Fruit fly (Drosophila melanogaster): Measurements from ENCODE around the gene Grip.
A peak's percentile ranks its signal among the peaks of the same experiment; 100 is the strongest.

Grip gene

DNA sequence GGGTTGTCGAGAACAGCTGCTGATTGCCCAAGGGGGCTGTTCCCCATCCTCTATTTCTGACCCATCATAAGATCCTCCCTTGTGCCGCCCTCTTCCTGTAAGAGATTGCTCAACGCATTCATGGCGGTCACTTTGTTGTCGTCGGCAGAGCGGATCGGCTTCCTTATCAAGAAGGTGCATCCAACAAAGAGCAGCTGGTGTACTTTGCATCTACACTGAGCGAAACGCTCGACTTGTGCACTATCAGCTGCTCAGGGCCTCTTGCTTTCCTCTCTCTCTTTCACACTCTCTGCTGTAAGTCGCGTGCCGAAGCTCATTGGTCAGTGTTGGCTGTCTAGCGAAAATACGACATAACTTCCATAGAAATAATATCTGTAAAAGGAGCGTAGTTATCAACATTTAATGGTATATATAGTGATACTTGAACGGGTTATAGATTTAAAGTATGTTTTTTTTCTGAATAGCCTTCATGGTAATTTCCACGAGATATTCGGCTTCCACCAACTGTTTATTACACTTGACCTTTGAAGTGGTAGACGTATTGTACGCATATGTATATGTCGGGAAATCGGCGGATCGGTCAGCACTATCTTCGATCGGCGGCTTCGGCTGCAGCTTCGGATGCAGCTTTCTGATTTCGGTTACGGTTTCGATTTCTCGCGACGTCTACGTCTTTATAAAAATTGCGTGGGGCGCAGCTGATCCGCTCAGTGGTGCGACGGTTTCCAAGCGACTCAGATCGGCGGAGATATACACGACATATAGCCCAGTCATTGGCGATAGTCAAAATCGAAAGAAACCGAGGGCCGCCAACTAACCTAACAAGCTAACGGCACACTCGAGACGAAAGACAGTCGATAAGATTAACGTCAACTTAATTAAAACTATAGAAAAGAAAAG lies 22.3 kb downstream of the Grip start, which contains the start of gene CG5966 (continued):
- TF ChIP-seq H2.0 (GFP tag; IDR thresholded peaks at IDR 0.05) (no peak), jing (GFP tag; optimal IDR thresholded peaks at IDR 0.05) (no peak), HLH4C (GFP tag; IDR thresholded peaks at IDR 0.05; ENCODE audit: partially characterized antibody) (no peak), row (GFP tag; IDR thresholded peaks at IDR 0.05) (peak; percentile 65; the same call in 2 of the 3 replicates), bab2 (GFP tag; optimal IDR thresholded peaks at IDR 0.05) (no peak), fd3F (GFP tag; optimal IDR thresholded peaks at IDR 0.05) (no peak), vnd (GFP tag; IDR thresholded peaks at IDR 0.05; ENCODE audit: partially characterized antibody) (no peak), crp (GFP tag; optimal IDR thresholded peaks at IDR 0.05) (peak in 1 of 2 experiments; percentile 18), CG5180 (GFP tag; optimal IDR thresholded peaks at IDR 0.05) (no peak), MESR4 (GFP tag; optimal IDR thresholded peaks at IDR 0.05) (no peak), CG42726 (GFP tag; IDR thresholded peaks at IDR 0.05; ENCODE audit: partially characterized antibody) (no peak), peb (GFP tag; IDR thresholded peaks at IDR 0.05) (no peak), B-H1 (GFP tag; IDR thresholded peaks at IDR 0.05) (no peak), Trl (optimal IDR thresholded peaks at IDR 0.05) (peak in 1 of 2 experiments; percentile 12), Trl (GFP tag; optimal IDR thresholded peaks at IDR 0.05) (no peak), pb (GFP tag; optimal IDR thresholded peaks at IDR 0.05) (no peak), sim (GFP tag; IDR thresholded peaks at IDR 0.05) (no peak), HHEX (GFP tag; optimal IDR thresholded peaks at IDR 0.05) (no peak), ab (GFP tag; optimal IDR thresholded peaks at IDR 0.05) (no peak), Atf6 (GFP tag; IDR thresholded peaks at IDR 0.05) (no peak), CG10209 (GFP tag; optimal IDR thresholded peaks at IDR 0.05) (no peak), CG1233 (GFP tag; optimal IDR thresholded peaks at IDR 0.05) (no peak), gfzf (GFP tag; optimal IDR thresholded peaks at IDR 0.05) (no peak), Tbp (GFP tag; optimal IDR thresholded peaks at IDR 0.05) (no peak), CG10321 (GFP tag; IDR thresholded peaks at IDR 0.05) (no peak), Med (GFP tag) (peak; percentile 73), sr (GFP tag; IDR thresholded peaks at IDR 0.05) (peak; percentile 53; the same call in 1 of the 3 replicates), CG1602 (GFP tag; optimal IDR thresholded peaks at IDR 0.05) (no peak), CG11504 (tag; optimal IDR thresholded peaks at IDR 0.05) (no peak), tio (GFP tag; optimal IDR thresholded peaks at IDR 0.05) (no peak), CG1832 (GFP tag; optimal IDR thresholded peaks at IDR 0.05) (no peak), dmrt99B (tag; optimal IDR thresholded peaks at IDR 0.05) (no peak), unpg (GFP tag; optimal IDR thresholded peaks at IDR 0.05) (no peak), Bteb2 (GFP tag; optimal IDR thresholded peaks at IDR 0.05) (no peak), zen (tag; optimal IDR thresholded peaks at IDR 0.05) (no peak), CG3995 (GFP tag; optimal IDR thresholded peaks at IDR 0.05) (no peak), Spps (tag; optimal IDR thresholded peaks at IDR 0.05) (no peak), HmgD (GFP tag; optimal IDR thresholded peaks at IDR 0.05) (no peak), btn (GFP tag; optimal IDR thresholded peaks at IDR 0.05) (no peak), Kr (GFP tag; optimal IDR thresholded peaks at IDR 0.05) (no peak), CG17359 (tag; optimal IDR thresholded peaks at IDR 0.05) (no peak), CG8765 (GFP tag; IDR thresholded peaks at IDR 0.05) (no peak), pan (optimal IDR thresholded peaks at IDR 0.05) (no peak), pan (GFP tag; optimal IDR thresholded peaks at IDR 0.05 in 1 of 2, IDR thresholded peaks at IDR 0.05 in 1 of 2) (no peak), CG16815 (GFP tag; optimal IDR thresholded peaks at IDR 0.05) (no peak), chm (GFP tag; IDR thresholded peaks at IDR 0.05) (no peak), CG18476 (GFP tag; optimal IDR thresholded peaks at IDR 0.05) (no peak)
